Worm (Caenorhabditis elegans) whole organism, L4 larva: ENCODE results near the gene H29C22.1.

Experiments
- T20F7.1 ChIP-seq: fragments of 200-800 bp; sonication (Bioruptor generic); optimal IDR thresholded peaks from 2 replicates; lab custom pipeline; 2018; ENCODE audit warnings: mild to moderate bottlenecking, missing genetic modification characterization, missing compliant biosample characterization
- ZK546.5 ChIP-seq, 2 experiments: sonication (generic microtip); optimal IDR thresholded peaks; 2 replicates each; lab custom pipeline; 2017; ENCODE audit warnings: missing biosample characterization in 2 of 2, missing genetic modification characterization in 2 of 2
- ceh-82 ChIP-seq: sonication (generic microtip); optimal IDR thresholded peaks from 2 replicates; lab custom pipeline; 2017; ENCODE audit warnings: missing biosample characterization, missing genetic modification characterization
- lin-29 ChIP-seq: fragments of 200-800 bp; sonication (Bioruptor generic); IDR thresholded peaks from 2 replicates; pipeline ENCODE4 v1.3.6; 2022; ENCODE audit warnings: missing genetic modification reagents, missing genetic modification characterization, missing compliant biosample characterization
- lir-3 ChIP-seq: sonication (generic microtip); optimal IDR thresholded peaks from 2 replicates; lab custom pipeline; 2016; ENCODE audit warnings: mild to moderate bottlenecking, missing genetic modification characterization, missing compliant biosample characterization
- mxl-3 ChIP-seq: fragments of 200-800 bp; sonication (Bioruptor generic); optimal IDR thresholded peaks from 2 replicates; lab custom pipeline; 2018; ENCODE audit warnings: mild to moderate bottlenecking, missing genetic modification characterization, missing compliant biosample characterization
- php-3 ChIP-seq: fragments of 200-800 bp; sonication (Bioruptor generic); IDR thresholded peaks from 2 replicates; pipeline ENCODE4 v1.3.6; 2022; ENCODE audit warnings: missing genetic modification reagents, missing genetic modification characterization, missing compliant biosample characterization
- snpc-4 ChIP-seq: fragments of 150-350 bp; optimal IDR thresholded peaks from 2 replicates; lab custom pipeline; 2014; ENCODE audit warnings: missing biosample characterization, missing genetic modification characterization
- unc-130 ChIP-seq: sonication (generic microtip); optimal IDR thresholded peaks from 2 replicates; lab custom pipeline; 2016; ENCODE audit warnings: missing genetic modification reagents, missing genetic modification characterization, missing compliant biosample characterization
- ztf-11 ChIP-seq: fragments of 150-350 bp; optimal IDR thresholded peaks from 2 replicates; lab custom pipeline; 2014; ENCODE audit warnings: missing biosample characterization, missing genetic modification characterization

ce11 chrX:9270753-9271152 lies 40.4 kb downstream of the H29C22.1 start, which contains the start of gene B0416.5:
- TF ChIP-seq snpc-4 (tag; lab: Kevin White, UChicago) (no peak), mxl-3 (GFP tag; lab: Kevin White, UChicago) (no peak), T20F7.1 (GFP tag; lab: Kevin White, UChicago) (no peak), ZK546.5 (tag; optimal IDR thresholded peaks at IDR 0.05; lab: Kevin White, UChicago) (no peak), lin-29 (GFP tag; lab: Robert Waterston, UW) (no peak), ztf-11 (no peak), ceh-82 (tag; lab: Kevin White, UChicago) (no peak), lir-3 (no peak), unc-130 (GFP tag; lab: Kevin White, UChicago) (no peak), php-3 (GFP tag; lab: Robert Waterston, UW) (no peak)
